Fruit fly (Drosophila melanogaster): ENCODE results near the gene CG32344.

CG32344 gene

DNA sequence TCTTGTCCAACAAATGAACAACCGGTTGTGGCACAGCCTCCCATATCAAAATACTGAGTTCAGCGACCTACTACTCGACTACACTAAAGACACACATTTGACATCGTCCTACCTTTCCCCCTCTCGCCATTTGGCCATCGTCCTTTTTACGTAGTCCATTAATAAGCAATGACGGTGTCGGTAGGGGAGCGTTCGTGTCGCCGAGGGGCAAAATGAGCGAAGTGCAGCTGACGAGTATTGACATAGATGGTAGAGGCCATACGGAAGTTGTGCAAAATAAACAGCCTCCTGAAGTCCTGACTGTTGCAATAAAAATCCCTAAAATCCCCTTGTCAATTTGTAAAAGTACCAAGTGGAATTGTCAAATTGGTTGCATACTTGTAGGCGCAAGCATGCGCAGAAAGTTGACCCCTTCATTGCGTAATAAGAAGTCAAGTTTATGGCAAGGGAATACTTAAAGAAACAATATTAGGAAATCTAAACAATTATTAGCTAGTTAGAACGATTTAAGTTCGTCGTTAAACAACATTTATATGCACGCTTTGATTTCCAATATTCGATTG lies 32.9 kb downstream of the CG32344 start (continued):
- TF ChIP-seq dl (GFP tag; optimal IDR thresholded peaks at IDR 0.05; ENCODE audit: insufficient read depth in 1 of 2, partially characterized antibody in 2 of 2) (no peak), brk (GFP tag; optimal IDR thresholded peaks at IDR 0.05) (no peak), ey (GFP tag; optimal IDR thresholded peaks at IDR 0.05) (no peak), tai (GFP tag; optimal IDR thresholded peaks at IDR 0.05) (no peak), usp (GFP tag; optimal IDR thresholded peaks at IDR 0.05) (no peak), foxo (GFP tag; optimal IDR thresholded peaks at IDR 0.05) (no peak), Dfd (GFP tag; optimal IDR thresholded peaks at IDR 0.05) (no peak), Vsx2 (GFP tag; optimal IDR thresholded peaks at IDR 0.05; ENCODE audit: partially characterized antibody) (peak; percentile 53), OdsH (GFP tag; optimal IDR thresholded peaks at IDR 0.05) (no peak), CG32264 (GFP tag; optimal IDR thresholded peaks at IDR 0.05) (no peak), psq (GFP tag; optimal IDR thresholded peaks at IDR 0.05) (no peak), pan (optimal IDR thresholded peaks at IDR 0.05) (no peak), sage (GFP tag; optimal IDR thresholded peaks at IDR 0.05) (no peak), Hr78 (GFP tag; optimal IDR thresholded peaks at IDR 0.05) (peak; percentile 10)

DNA sequence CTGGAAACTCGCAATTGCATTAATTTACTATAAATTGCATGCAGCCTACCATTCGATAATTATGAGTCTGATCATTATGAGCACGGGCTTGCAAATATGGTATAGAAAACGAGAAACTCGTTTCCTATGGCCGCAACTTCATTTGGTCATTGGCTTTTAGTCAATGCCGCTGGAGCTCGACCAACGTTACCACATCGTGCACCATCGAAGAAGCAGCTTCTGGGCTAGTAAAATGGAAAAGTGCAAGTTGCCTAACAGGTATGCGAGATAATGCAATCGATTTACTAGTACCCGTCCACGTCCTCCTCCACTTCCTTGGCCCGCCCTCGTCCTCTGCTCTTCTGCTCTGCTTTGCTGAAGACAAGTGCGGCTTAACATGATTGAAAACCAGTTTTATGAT lies 40.3 kb downstream of the CG32344 start:
- TF ChIP-seq CG9705 (GFP tag; optimal IDR thresholded peaks at IDR 0.05) (no peak), jim (GFP tag; optimal IDR thresholded peaks at IDR 0.05) (no peak), Sp1 (GFP tag; optimal IDR thresholded peaks at IDR 0.05) (no peak), Mio (GFP tag; optimal IDR thresholded peaks at IDR 0.05) (no peak), h (GFP tag; optimal IDR thresholded peaks at IDR 0.05) (no peak), Jra (GFP tag; optimal IDR thresholded peaks at IDR 0.05) (no peak), foxo (GFP tag; optimal IDR thresholded peaks at IDR 0.05) (no peak), Abd-B (GFP tag; optimal IDR thresholded peaks at IDR 0.05) (no peak), fru (GFP tag; optimal IDR thresholded peaks at IDR 0.05) (no peak), dsf (GFP tag; optimal IDR thresholded peaks at IDR 0.05; ENCODE audit: borderline replicate concordance) (no peak), dl (GFP tag; optimal IDR thresholded peaks at IDR 0.05; ENCODE audit: insufficient read depth in 1 of 2, partially characterized antibody in 2 of 2) (no peak)

DNA sequence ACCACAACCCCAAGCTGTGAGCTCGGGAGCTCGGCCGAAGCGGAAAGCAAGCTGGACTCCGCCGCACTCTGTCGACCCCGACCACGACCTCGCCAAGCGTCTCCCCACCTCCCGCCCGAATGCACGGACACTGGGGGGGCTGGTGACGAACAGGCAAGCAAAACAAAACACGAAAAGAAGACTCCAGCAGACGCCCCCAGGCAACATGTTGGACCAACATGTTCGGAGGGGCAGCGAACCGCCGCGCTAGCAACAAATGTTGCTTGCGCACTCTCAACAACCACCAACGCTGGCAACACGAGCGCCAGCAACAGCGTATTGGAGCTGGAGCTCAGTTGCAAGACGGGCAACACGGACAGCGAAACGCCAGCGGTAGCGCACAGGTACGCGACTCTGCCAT lies 42.2 kb downstream of the CG32344 start:
- TF ChIP-seq Dif (GFP tag; optimal IDR thresholded peaks at IDR 0.05; ENCODE audit: partially characterized antibody), result peak; percentile 16
- no peak for TF ChIP-seq brk (GFP tag; optimal IDR thresholded peaks at IDR 0.05)
- TF ChIP-seq psq (GFP tag; optimal IDR thresholded peaks at IDR 0.05), result peak; percentile 90

DNA sequence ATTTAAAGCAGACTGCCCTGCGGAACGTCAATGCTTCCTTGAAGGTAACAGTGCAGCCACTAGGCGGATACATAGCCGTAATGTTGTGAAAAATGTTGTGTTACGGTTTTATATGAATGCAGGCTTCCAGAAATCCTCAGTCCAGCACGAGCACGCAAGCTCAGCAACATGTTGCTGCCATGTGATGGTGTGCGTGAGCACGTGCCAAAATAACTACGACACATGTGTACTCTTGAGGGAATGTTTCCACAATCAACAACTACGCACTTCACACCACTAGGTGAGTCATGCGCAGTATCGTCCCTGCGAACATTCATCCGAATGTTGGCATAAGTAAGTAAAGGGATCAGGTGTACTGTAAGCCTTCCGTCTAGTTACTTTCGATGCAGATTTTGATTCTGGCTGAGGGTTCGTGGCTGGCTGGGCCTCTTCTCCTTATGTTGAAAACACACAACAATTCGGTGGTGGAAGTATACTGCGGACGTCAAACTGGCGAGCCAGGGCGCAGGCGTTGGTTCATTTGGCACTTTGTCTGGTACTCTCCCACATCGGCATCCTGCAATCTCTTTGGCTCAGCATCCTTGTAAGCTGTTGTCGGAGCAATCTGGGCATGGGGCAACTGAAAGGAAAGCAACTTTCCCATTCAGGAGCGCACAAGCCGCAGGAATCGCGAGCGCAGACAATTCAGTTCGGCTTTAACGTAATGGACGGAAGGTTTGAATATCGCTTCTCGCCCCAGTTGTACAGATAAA lies 47.6 kb downstream of the CG32344 start, which contains the start of gene RhoGEF3:
Gene RhoGEF3, plus strand, starts transcription at position 702 of the 752 bp plus-strand sequence.
- no peak for TF ChIP-seq jim (GFP tag; optimal IDR thresholded peaks at IDR 0.05)
- TF ChIP-seq CG9705 (GFP tag; optimal IDR thresholded peaks at IDR 0.05), result no peak
- TF ChIP-seq Myc (optimal IDR thresholded peaks at IDR 0.05), result no peak
- no peak for TF ChIP-seq Dif (GFP tag; optimal IDR thresholded peaks at IDR 0.05; ENCODE audit: partially characterized antibody)
- no peak for TF ChIP-seq CG32264 (GFP tag; optimal IDR thresholded peaks at IDR 0.05)
- TF ChIP-seq sage (GFP tag; optimal IDR thresholded peaks at IDR 0.05), result no peak
- no peak for TF ChIP-seq Jra (GFP tag; optimal IDR thresholded peaks at IDR 0.05)
- no peak for TF ChIP-seq fru (GFP tag; optimal IDR thresholded peaks at IDR 0.05)
- TF ChIP-seq woc (GFP tag; optimal IDR thresholded peaks at IDR 0.05), result no peak
- no peak for TF ChIP-seq rgr (GFP tag; optimal IDR thresholded peaks at IDR 0.05)
- no peak for TF ChIP-seq lola (GFP tag; optimal IDR thresholded peaks at IDR 0.05)
- no peak for TF ChIP-seq tai (GFP tag; optimal IDR thresholded peaks at IDR 0.05)
- TF ChIP-seq foxo (GFP tag; optimal IDR thresholded peaks at IDR 0.05), result no peak
- TF ChIP-seq Dfd (GFP tag; optimal IDR thresholded peaks at IDR 0.05), result no peak

DNA sequence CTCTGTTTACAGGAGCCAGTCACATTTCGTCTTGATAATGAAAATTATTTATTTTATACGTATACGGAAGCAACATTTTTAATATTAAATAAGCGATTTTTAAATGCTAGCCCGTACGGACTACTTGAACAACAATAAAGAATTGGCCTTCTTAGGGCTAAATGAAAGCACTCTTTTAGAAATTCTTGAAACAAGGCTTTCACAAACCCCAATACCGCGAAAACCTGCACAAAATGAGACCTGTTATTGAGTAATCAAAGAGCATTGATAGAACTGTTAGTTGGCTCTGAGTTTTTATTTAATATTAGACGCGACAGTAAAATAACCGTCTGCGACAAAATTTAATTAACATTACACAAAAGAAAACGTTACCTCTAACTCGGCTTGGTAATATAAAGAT lies 49.7 kb downstream of the CG32344 start, which contains the start of gene ttm2:
Gene ttm2, plus strand, starts transcription at position 301 of the 400 bp plus-strand sequence.
- no peak for TF ChIP-seq Hr78 (GFP tag; optimal IDR thresholded peaks at IDR 0.05)

DNA sequence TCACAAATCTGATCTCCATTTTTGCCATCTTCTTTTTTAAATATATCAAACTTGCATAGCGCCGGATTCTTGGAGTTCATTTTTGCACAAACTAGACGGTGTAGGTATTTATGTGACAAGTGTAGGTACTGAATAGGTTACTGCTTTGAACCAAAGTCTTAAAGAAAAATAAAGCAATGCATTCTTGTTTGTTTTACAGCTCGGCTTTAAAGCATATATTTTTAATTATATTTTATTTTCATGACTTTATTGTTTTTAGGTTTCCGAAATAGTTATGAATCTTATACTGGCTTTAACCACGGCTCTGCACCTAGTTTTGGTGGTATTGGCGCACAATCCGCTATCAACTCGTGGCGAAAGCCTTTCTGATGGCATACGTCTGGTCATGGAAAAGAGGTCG lies 51.2 kb downstream of the CG32344 start, which contains the start of gene CG32845:
Gene CG32845, minus strand, starts transcription at position 101 of the 400 bp plus-strand sequence.
- TF ChIP-seq CG9705 (GFP tag; optimal IDR thresholded peaks at IDR 0.05) (no peak), tai (GFP tag; optimal IDR thresholded peaks at IDR 0.05) (no peak), Sp1 (GFP tag; optimal IDR thresholded peaks at IDR 0.05) (no peak), CG32264 (GFP tag; optimal IDR thresholded peaks at IDR 0.05) (no peak), rgr (GFP tag; optimal IDR thresholded peaks at IDR 0.05) (no peak), fru (GFP tag; optimal IDR thresholded peaks at IDR 0.05) (no peak)
